Fruit fly (Drosophila melanogaster) S2 (cell line): ENCODE measurements around the gene lsn.

Source experiments
- CG8478 ChIP-seq: fragments of >200 bp; optimal IDR thresholded peaks from 2 replicates; lab custom pipeline; 2018
- CTCF ChIP-seq, 2 experiments: fragments of >200 bp; optimal IDR thresholded peaks; 2 replicates each; lab custom pipeline; 2018

DNA sequence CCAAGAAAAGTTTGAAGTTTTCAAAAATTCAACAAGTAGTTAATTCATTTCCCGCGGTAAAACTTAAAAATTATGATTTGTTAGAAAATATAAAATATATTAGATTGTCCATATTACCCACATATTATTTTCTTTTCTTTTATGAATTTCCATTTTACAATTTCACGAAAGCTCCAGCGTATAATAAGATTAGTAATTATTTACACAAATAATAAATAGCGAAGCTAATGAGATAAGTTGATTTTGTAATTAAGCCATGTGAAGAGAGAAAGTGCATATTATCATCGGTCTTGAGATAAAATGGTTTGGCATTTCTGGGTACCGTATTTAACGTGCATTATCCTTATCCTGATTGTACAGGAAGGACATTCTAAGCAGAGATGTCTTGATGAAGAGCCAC lies 46.5 kb downstream of the lsn start, which contains the start of gene Qsox3:
- TF ChIP-seq CTCF (optimal IDR thresholded peaks at IDR 0.05; lab: Kevin White, UChicago) (no peak), CG8478 (lab: Kevin White, UChicago) (no peak)
